Fruit fly (Drosophila melanogaster): ENCODE measurements around the gene cal1.

Gene cal1

DNA sequence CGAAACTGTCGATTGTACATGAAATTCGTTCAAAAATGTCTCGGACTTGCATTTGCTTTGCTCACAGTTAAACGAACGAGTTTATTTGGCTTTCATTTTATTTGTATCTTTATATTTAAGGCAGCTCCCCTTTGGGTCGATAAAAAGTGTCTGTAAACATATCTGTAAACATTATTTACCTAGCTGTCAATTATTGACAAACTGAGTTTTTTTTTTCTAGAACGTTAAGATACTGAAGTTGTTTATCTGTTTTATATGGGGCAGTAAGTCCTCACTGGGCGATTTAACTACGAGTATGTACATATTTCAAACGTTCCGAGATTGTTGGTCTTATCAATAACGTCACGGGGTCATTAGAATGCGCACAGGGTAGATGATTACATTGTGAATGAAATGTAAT, 27.6 kb downstream of the cal1 start (continued):
- TF ChIP-seq CG12744 (GFP tag; optimal IDR thresholded peaks at IDR 0.05) = no peak
- TF ChIP-seq dmrt11E (tag; optimal IDR thresholded peaks at IDR 0.05) = no peak
- peak; percentile 18 for TF ChIP-seq CG18619 (GFP tag; optimal IDR thresholded peaks at IDR 0.05)
- TF ChIP-seq crol (GFP tag; IDR thresholded peaks at IDR 0.05) = no peak
- no peak for TF ChIP-seq CG10565 (GFP tag; optimal IDR thresholded peaks at IDR 0.05)
- peak; percentile 52 for TF ChIP-seq mirr (GFP tag; optimal IDR thresholded peaks at IDR 0.05)
- TF ChIP-seq CG15696 (tag; optimal IDR thresholded peaks at IDR 0.05) = peak; percentile 50
- no peak for TF ChIP-seq CG10274 (GFP tag; optimal IDR thresholded peaks at IDR 0.05)
- no peak for TF ChIP-seq slp2 (GFP tag; optimal IDR thresholded peaks at IDR 0.05)

dm6 chr3R:17116231-17116630, 28.2 kb downstream of the cal1 start:
- no peak for TF ChIP-seq CG8290 (GFP tag; optimal IDR thresholded peaks at IDR 0.05)
- TF ChIP-seq CG8290 (tag; optimal IDR thresholded peaks at IDR 0.05) = no peak
- TF ChIP-seq CG14965 (GFP tag; optimal IDR thresholded peaks at IDR 0.05; ENCODE audit: borderline replicate concordance) = no peak
- peak; percentile 3 for TF ChIP-seq lbe (GFP tag; optimal IDR thresholded peaks at IDR 0.05)
- TF ChIP-seq lmd (GFP tag; IDR thresholded peaks at IDR 0.05) = 0 out of 2 replicates have a peak, but pooled peaks have one; percentile 21
- no peak for TF ChIP-seq Pdp1 (GFP tag; optimal IDR thresholded peaks at IDR 0.05)
- TF ChIP-seq her (GFP tag; optimal IDR thresholded peaks at IDR 0.05) = no peak
- TF ChIP-seq crol (GFP tag; IDR thresholded peaks at IDR 0.05) = no peak

DNA sequence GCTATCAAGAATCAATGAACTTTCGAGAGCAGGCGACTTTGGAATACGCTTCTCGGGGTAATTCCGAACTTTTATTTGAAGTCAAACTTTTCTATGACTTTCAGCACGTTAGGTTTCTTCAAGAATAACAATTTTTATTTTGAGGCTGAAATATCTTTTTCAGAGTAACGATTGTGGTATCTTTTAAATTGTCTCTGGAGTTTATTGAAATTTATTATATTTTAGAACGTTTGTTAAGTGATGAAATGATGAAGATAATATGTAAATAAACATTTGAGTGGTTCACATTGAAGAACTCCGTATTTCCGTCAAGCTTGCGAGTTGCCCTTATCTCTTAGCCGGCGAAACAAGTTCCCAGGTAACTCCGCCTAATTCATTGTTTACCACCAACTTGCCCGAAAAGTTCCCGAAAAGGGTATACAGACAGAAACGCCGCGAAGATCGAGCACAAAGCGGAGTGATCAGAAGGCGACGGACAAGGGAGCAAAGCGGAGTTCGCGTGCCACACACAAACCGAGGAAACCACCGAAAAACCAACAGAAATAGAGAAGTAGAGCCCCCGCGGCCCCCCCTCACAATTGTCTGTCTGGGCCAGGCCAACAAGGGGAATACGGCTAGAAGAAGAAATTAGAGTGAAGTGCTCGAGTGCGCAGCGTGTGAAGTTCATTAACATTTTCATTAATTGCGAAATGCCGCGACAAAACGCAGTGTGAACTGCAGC, 29.7 kb downstream of the cal1 start:
- TF ChIP-seq CG12071 (GFP tag; optimal IDR thresholded peaks at IDR 0.05) (no peak), CG5180 (GFP tag; optimal IDR thresholded peaks at IDR 0.05) (no peak), CG7839 (tag; optimal IDR thresholded peaks at IDR 0.05) (peak; percentile 40), nom (GFP tag; optimal IDR thresholded peaks at IDR 0.05) (peak; percentile 25), psq (GFP tag; optimal IDR thresholded peaks at IDR 0.05) (peak; percentile 80), gsb-n (tag; optimal IDR thresholded peaks at IDR 0.05) (peak; percentile 42), zfh2 (GFP tag; optimal IDR thresholded peaks at IDR 0.05) (no peak), mld (GFP tag; IDR thresholded peaks at IDR 0.05; ENCODE audit: partially characterized antibody) (no peak), CG6689 (GFP tag; IDR thresholded peaks at IDR 0.05) (0 out of 2 replicates have a peak, but pooled peaks have one; percentile 8), Rx (GFP tag; IDR thresholded peaks at IDR 0.05) (no peak), Dip3 (GFP tag; optimal IDR thresholded peaks at IDR 0.05) (no peak), dati (GFP tag; IDR thresholded peaks at IDR 0.05) (no peak), CG11398 (GFP tag; optimal IDR thresholded peaks at IDR 0.05) (no peak), pnt (GFP tag; optimal IDR thresholded peaks at IDR 0.05) (no peak), Trl (optimal IDR thresholded peaks at IDR 0.05) (no peak), Trl (GFP tag; optimal IDR thresholded peaks at IDR 0.05) (no peak), CG10462 (GFP tag; optimal IDR thresholded peaks at IDR 0.05) (no peak), hbn (GFP tag; IDR thresholded peaks at IDR 0.05; ENCODE audit: partially characterized antibody) (no peak), h (optimal IDR thresholded peaks at IDR 0.05) (no peak), Oaz (GFP tag; IDR thresholded peaks at IDR 0.05) (peak; percentile 34; the same call in 1 of the 2 replicates), fd102C (GFP tag; optimal IDR thresholded peaks at IDR 0.05) (no peak), CG13424 (tag; optimal IDR thresholded peaks at IDR 0.05) (peak; percentile 18), CG2199 (GFP tag; IDR thresholded peaks at IDR 0.05) (peak; percentile 67; the same call in 2 of the 3 replicates), zen2 (GFP tag; IDR thresholded peaks at IDR 0.05; ENCODE audit: partially characterized antibody) (no peak), CG12391 (tag; optimal IDR thresholded peaks at IDR 0.05) (peak; percentile 29), Eip74EF (GFP tag; optimal IDR thresholded peaks at IDR 0.05) (no peak), CG11504 (tag; optimal IDR thresholded peaks at IDR 0.05) (peak; percentile 19), CG1792 (GFP tag; optimal IDR thresholded peaks at IDR 0.05) (no peak), CG3407 (GFP tag; optimal IDR thresholded peaks at IDR 0.05) (no peak), lov (optimal IDR thresholded peaks at IDR 0.05) (no peak), lov (GFP tag; IDR thresholded peaks at IDR 0.05) (no peak), CG7745 (tag; optimal IDR thresholded peaks at IDR 0.05) (no peak)

Measured in whole organism, embryonic.